In genomic region chrX:2590607-2591006, dm6 we compare ENCODE assay signal across 3 fruit fly cellular contexts.
TF ChIP-seq lines count a peak whose summit lies in the region.

No protein-coding gene starts in this region.

- no peak for TF ChIP-seq CTCF in whole organism, embryonic (GFP tag; optimal IDR thresholded peaks at IDR 0.05; lab: Kevin White, UChicago)

TF ChIP-seq in whole organism, embryonic, 481 proteins besides CTCF, POLR2A, EP300 and RAD21:
- peak; percentile 74 for TF ChIP-seq CG15479 (GFP tag; optimal IDR thresholded peaks at IDR 0.05; lab: Kevin White, UChicago)
- no peak for TF ChIP-seq Spps (tag; optimal IDR thresholded peaks at IDR 0.05; lab: Kevin White, UChicago)
- peak; percentile 39 for TF ChIP-seq mirr (GFP tag; optimal IDR thresholded peaks at IDR 0.05; lab: Kevin White, UChicago)
- peak; percentile 50; the same call in 1 of the 2 replicates for TF ChIP-seq GATAe (GFP tag; conservative IDR thresholded peaks at IDR 0.05; lab: Robert Waterston, UW)
- no peak for TF ChIP-seq chm (GFP tag; IDR thresholded peaks at IDR 0.05; lab: Robert Waterston, UW)
- TF ChIP-seq dysf (GFP tag; IDR thresholded peaks at IDR 0.05; lab: Robert Waterston, UW) = no peak
- TF ChIP-seq grn (GFP tag; optimal IDR thresholded peaks at IDR 0.05; lab: Kevin White, UChicago) = peak; percentile 54
- 0 out of 3 replicates have a peak, but pooled peaks have one; percentile 24 for TF ChIP-seq ci (GFP tag; IDR thresholded peaks at IDR 0.05; lab: Robert Waterston, UW)
- no peak for TF ChIP-seq Optix (GFP tag; IDR thresholded peaks at IDR 0.05; lab: Robert Waterston, UW)
- peak; percentile 79 for TF ChIP-seq Med (GFP tag; lab: Kevin White, UChicago)
- peak in 1 of 2 experiments; percentile 40 for TF ChIP-seq Pdp1 (GFP tag; optimal IDR thresholded peaks at IDR 0.05; lab: Kevin White, UChicago)
- 0 out of 2 replicates have a peak, but pooled peaks have one; percentile 8 for TF ChIP-seq Atf6 (GFP tag; IDR thresholded peaks at IDR 0.05; lab: Robert Waterston, UW)
- TF ChIP-seq sug (tag; optimal IDR thresholded peaks at IDR 0.05; lab: Kevin White, UChicago) = peak; percentile 78
- peak; percentile 85 for TF ChIP-seq Hey (tag; optimal IDR thresholded peaks at IDR 0.05; lab: Kevin White, UChicago)
- TF ChIP-seq exex (tag; optimal IDR thresholded peaks at IDR 0.05; lab: Kevin White, UChicago) = peak; percentile 37
- no peak for TF ChIP-seq eyg (GFP tag; optimal IDR thresholded peaks at IDR 0.05; lab: Kevin White, UChicago)
- peak; percentile 4 for TF ChIP-seq cg (GFP tag; optimal IDR thresholded peaks at IDR 0.05; lab: Kevin White, UChicago)
- TF ChIP-seq bab2 (GFP tag; optimal IDR thresholded peaks at IDR 0.05; lab: Kevin White, UChicago) = no peak
- TF ChIP-seq wek (GFP tag; optimal IDR thresholded peaks at IDR 0.05; lab: Kevin White, UChicago) = no peak
- TF ChIP-seq Adf1 (GFP tag; IDR thresholded peaks at IDR 0.05; lab: Robert Waterston, UW) = peak; percentile 52; the same call in 1 of the 2 replicates
- TF ChIP-seq lab (GFP tag; optimal IDR thresholded peaks at IDR 0.05; lab: Kevin White, UChicago) = no peak
- TF ChIP-seq CG6791 (GFP tag; IDR thresholded peaks at IDR 0.05; lab: Robert Waterston, UW; ENCODE audit: partially characterized antibody) = no peak
- TF ChIP-seq CG10543 (GFP tag; optimal IDR thresholded peaks at IDR 0.05; lab: Kevin White, UChicago) = peak; percentile 57
- peak; percentile 39 for TF ChIP-seq cwo (GFP tag; optimal IDR thresholded peaks at IDR 0.05; lab: Kevin White, UChicago)

TF ChIP-seq in whole organism, prepupa, 60 proteins besides CTCF, POLR2A, EP300 and RAD21:
- TF ChIP-seq Blimp-1 (GFP tag; optimal IDR thresholded peaks at IDR 0.05; lab: Kevin White, UChicago) = no peak
- peak; percentile 59 for TF ChIP-seq fkh (GFP tag; optimal IDR thresholded peaks at IDR 0.05; lab: Kevin White, UChicago)
- peak; percentile 68 for TF ChIP-seq svp (GFP tag; lab: Kevin White, UChicago)

TF ChIP-seq in whole organism, pupa, 21 proteins besides CTCF, POLR2A, EP300 and RAD21:
- TF ChIP-seq CG32121 (GFP tag; IDR thresholded peaks at IDR 0.05; lab: Robert Waterston, UW) (no peak), EcR (GFP tag; optimal IDR thresholded peaks at IDR 0.05; lab: Kevin White, UChicago) (peak; percentile 46)
TF ChIP-seq in whole organism, pupa: peak in this region for 1.
